Worm (Caenorhabditis elegans): ENCODE results near the gene T16G1.13.

DNA sequence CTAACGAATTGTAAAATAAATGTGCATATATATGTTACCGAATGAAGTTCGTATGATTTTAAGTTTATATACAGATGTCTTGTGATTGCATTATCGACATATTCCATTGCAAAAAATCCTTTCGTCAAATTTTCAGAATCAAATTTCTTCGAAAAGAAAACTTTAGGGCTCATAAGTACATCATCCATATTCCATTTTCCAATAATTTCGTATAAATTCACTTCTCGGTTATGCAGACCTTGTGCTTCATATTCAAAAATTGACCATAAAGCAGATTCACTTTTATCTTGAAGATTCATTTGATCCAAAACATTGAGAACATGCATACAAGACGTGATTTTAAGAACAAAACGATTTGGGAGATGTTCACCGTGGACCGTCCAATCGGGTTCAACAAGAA lies 6.3 kb upstream of the T16G1.13 start:
- TF ChIP-seq ces-1 (GFP tag; optimal IDR thresholded peaks at IDR 0.05) (no peak), mab-5 (tag; optimal IDR thresholded peaks at IDR 0.05) (no peak), nhr-28 (tag; optimal IDR thresholded peaks at IDR 0.05) (no peak), ztf-11 (tag; optimal IDR thresholded peaks at IDR 0.05) (no peak), elt-1 (tag; optimal IDR thresholded peaks at IDR 0.05; ENCODE audit: borderline replicate concordance, insufficient read depth) (no peak), blmp-1 (tag; optimal IDR thresholded peaks at IDR 0.05) (no peak), nhr-76 (tag; optimal IDR thresholded peaks at IDR 0.05) (no peak), sem-2 (GFP tag; optimal IDR thresholded peaks at IDR 0.05) (no peak)
